Worm (Caenorhabditis elegans) whole organism, L1 larva: ENCODE measurements around the gene unc-130.

Source experiments
- ama-1 ChIP-seq: fragments of 150-350 bp; optimal IDR thresholded peaks from 2 replicates; lab custom pipeline; 2014
- egl-27 ChIP-seq, 2 experiments: fragments of 150-350 bp in 1 of 2; sonication (generic microtip); optimal IDR thresholded peaks; 3 replicates each; lab custom pipeline; 2017 to 2018; ENCODE audit warnings: missing biosample characterization in 2 of 2, missing genetic modification characterization in 2 of 2, missing genetic modification reagents in 2 of 2
- nhr-11 ChIP-seq: fragments of 150-350 bp; optimal IDR thresholded peaks from 2 replicates; lab custom pipeline; 2014; ENCODE audit warnings: missing biosample characterization, missing genetic modification characterization
- nhr-76 ChIP-seq: sonication (generic microtip); optimal IDR thresholded peaks from 2 replicates; lab custom pipeline; 2017; ENCODE audit warnings: missing biosample characterization, missing genetic modification characterization
- pqm-1 ChIP-seq: sonication (generic microtip); optimal IDR thresholded peaks from 3 replicates; lab custom pipeline; 2017; ENCODE audit warnings: missing biosample characterization, missing genetic modification characterization
- snu-23 ChIP-seq: sonication (generic microtip); optimal IDR thresholded peaks from 2 replicates; lab custom pipeline; 2016; ENCODE audit warnings: missing genetic modification characterization, missing compliant biosample characterization
- swsn-7 ChIP-seq: sonication (generic microtip); optimal IDR thresholded peaks from 2 replicates; lab custom pipeline; 2016; ENCODE audit warnings: missing genetic modification characterization, missing compliant biosample characterization

ce11 chrII:11312223-11312622 lies 30.5 kb downstream of the unc-130 start, which contains the start of gene T24F1.7:
- TF ChIP-seq nhr-11 (tag; lab: Kevin White, UChicago) (no peak), pqm-1 (no peak), ama-1 (lab: Kevin White, UChicago) (no peak), swsn-7 (tag; lab: Kevin White, UChicago) (no peak), egl-27 (tag; optimal IDR thresholded peaks at IDR 0.05; lab: Kevin White, UChicago) (no peak), nhr-76 (no peak), snu-23 (GFP tag; lab: Kevin White, UChicago) (no peak)
